Fruit fly (Drosophila melanogaster): ENCODE measurements around the gene CG13385.

- TF ChIP-seq Hr78 (GFP tag; optimal IDR thresholded peaks at IDR 0.05) = no peak
- no peak for TF ChIP-seq Rel (GFP tag; optimal IDR thresholded peaks at IDR 0.05)
- no peak for TF ChIP-seq Rel (tag; optimal IDR thresholded peaks at IDR 0.05)
- no peak for TF ChIP-seq psq (GFP tag; optimal IDR thresholded peaks at IDR 0.05)
- no peak for TF ChIP-seq Vsx2 (GFP tag; optimal IDR thresholded peaks at IDR 0.05; ENCODE audit: partially characterized antibody)
- no peak for TF ChIP-seq jim (GFP tag; optimal IDR thresholded peaks at IDR 0.05)
- no peak for TF ChIP-seq pan (optimal IDR thresholded peaks at IDR 0.05)
- no peak for TF ChIP-seq Hr83 (GFP tag; optimal IDR thresholded peaks at IDR 0.05; ENCODE audit: poor library complexity, severe bottlenecking)
- no peak for TF ChIP-seq OdsH (GFP tag; optimal IDR thresholded peaks at IDR 0.05)
- TF ChIP-seq tai (GFP tag; optimal IDR thresholded peaks at IDR 0.05) = no peak
- TF ChIP-seq sv (GFP tag; optimal IDR thresholded peaks at IDR 0.05) = no peak
- TF ChIP-seq usp (GFP tag; optimal IDR thresholded peaks at IDR 0.05) = no peak
- no peak for TF ChIP-seq CG32264 (GFP tag; optimal IDR thresholded peaks at IDR 0.05)
- TF ChIP-seq fru (GFP tag; optimal IDR thresholded peaks at IDR 0.05) = no peak
- TF ChIP-seq Abd-B (GFP tag; optimal IDR thresholded peaks at IDR 0.05) = no peak
Observed at dm6 chr2L:8371354-8371937, 25.0 kb upstream of the CG13385 start.

Data from whole organism, wandering third instar larva.